Fruit fly (Drosophila melanogaster) whole organism, embryonic: ENCODE data around the gene CG10064.

Source experiments
- Ada2b ChIP-seq: fragments of 200-800 bp; sonication (Bioruptor generic); IDR thresholded peaks from 2 replicates; pipeline ENCODE4 v1.3.6; 2022; ENCODE audit warnings: missing biosample characterization, missing genetic modification characterization
- Atf3 ChIP-seq: fragments of 200-800 bp; sonication (Bioruptor generic); optimal IDR thresholded peaks from 3 replicates; lab custom pipeline; 2016; ENCODE audit warnings: missing biosample characterization, missing genetic modification characterization
- CG10274 ChIP-seq: fragments of 200-800 bp; sonication (Bioruptor generic); optimal IDR thresholded peaks from 3 replicates; lab custom pipeline; 2017; ENCODE audit warnings: missing biosample characterization, mild to moderate bottlenecking, missing genetic modification characterization
- CG11560 ChIP-seq: fragments of 200-800 bp; sonication (Bioruptor generic); IDR thresholded peaks from 3 replicates; pipeline ENCODE4 v1.3.6; 2022; ENCODE audit warnings: missing biosample characterization, missing genetic modification characterization
- CG11695 ChIP-seq: fragments of 200-800 bp; sonication (Bioruptor generic); IDR thresholded peaks from 3 replicates; pipeline ENCODE4 v1.3.6; 2022; ENCODE audit warnings: missing biosample characterization, missing genetic modification characterization
- CG13775 ChIP-seq: fragments of 200-800 bp; sonication (Bioruptor generic); optimal IDR thresholded peaks from 3 replicates; lab custom pipeline; 2017; ENCODE audit warnings: missing biosample characterization, mild to moderate bottlenecking, missing genetic modification characterization
- CG15073 ChIP-seq: fragments of 200-800 bp; sonication (Bioruptor generic); optimal IDR thresholded peaks from 2 replicates; lab custom pipeline; 2016; ENCODE audit warnings: missing biosample characterization, missing genetic modification characterization
- CG1792 ChIP-seq: fragments of 200-800 bp; sonication (Bioruptor generic); optimal IDR thresholded peaks from 2 replicates; lab custom pipeline; 2016; ENCODE audit warnings: missing biosample characterization, missing genetic modification characterization
- CG32532 ChIP-seq: fragments of 200-800 bp; sonication (Bioruptor generic); IDR thresholded peaks from 2 replicates; pipeline ENCODE4 v1.3.6; 2022; ENCODE audit warnings: missing biosample characterization, missing genetic modification characterization
- CG33213 ChIP-seq: fragments of 200-800 bp; sonication (Bioruptor generic); optimal IDR thresholded peaks from 3 replicates; lab custom pipeline; 2016; ENCODE audit warnings: missing biosample characterization, missing genetic modification characterization
- CG34224 ChIP-seq: fragments of 200-800 bp; sonication (Bioruptor generic); IDR thresholded peaks from 3 replicates; pipeline ENCODE4 v1.3.6; 2022; ENCODE audit warnings: missing biosample characterization, missing genetic modification characterization; ENCODE audit not compliant: partially characterized antibody
- CG4820 ChIP-seq: fragments of 200-800 bp; sonication (Bioruptor generic); optimal IDR thresholded peaks from 3 replicates; lab custom pipeline; 2016; ENCODE audit warnings: missing biosample characterization, missing genetic modification characterization
- CG6689 ChIP-seq: fragments of 200-800 bp; sonication (Bioruptor generic); IDR thresholded peaks from 2 replicates; pipeline ENCODE4 v1.3.6; 2022; ENCODE audit warnings: missing biosample characterization, missing genetic modification characterization
- CG7357 ChIP-seq: fragments of 200-800 bp; sonication (Bioruptor generic); IDR thresholded peaks from 3 replicates; pipeline ENCODE4 v1.3.6; 2022; ENCODE audit warnings: missing biosample characterization, missing genetic modification characterization
- CG7928 ChIP-seq: fragments of 200-800 bp; sonication (Bioruptor generic); optimal IDR thresholded peaks from 2 replicates; lab custom pipeline; 2017; ENCODE audit warnings: missing biosample characterization, mild to moderate bottlenecking, missing genetic modification characterization
- CG8765 ChIP-seq: fragments of 200-800 bp; sonication (Bioruptor generic); IDR thresholded peaks from 2 replicates; pipeline ENCODE4 v1.3.6; 2022; ENCODE audit warnings: missing biosample characterization, missing genetic modification characterization
- CG9437 ChIP-seq: fragments of 200-800 bp; sonication (Bioruptor generic); optimal IDR thresholded peaks from 2 replicates; lab custom pipeline; 2018; ENCODE audit warnings: missing biosample characterization, mild to moderate bottlenecking, missing genetic modification characterization
- CG9797 ChIP-seq: fragments of 200-800 bp; sonication (Bioruptor generic); optimal IDR thresholded peaks from 3 replicates; lab custom pipeline; 2018; ENCODE audit warnings: missing biosample characterization, mild to moderate bottlenecking, missing genetic modification characterization
- CrebB ChIP-seq: fragments of 200-800 bp; sonication (Bioruptor generic); optimal IDR thresholded peaks from 3 replicates; lab custom pipeline; 2018; ENCODE audit warnings: missing biosample characterization, mild to moderate bottlenecking, missing genetic modification characterization
- Fer1 ChIP-seq: fragments of 200-800 bp; sonication (Bioruptor generic); optimal IDR thresholded peaks from 2 replicates; lab custom pipeline; 2017; ENCODE audit warnings: missing biosample characterization, mild to moderate bottlenecking, missing genetic modification characterization
- Fer3 ChIP-seq: fragments of 200-800 bp; sonication (Bioruptor generic); optimal IDR thresholded peaks from 2 replicates; lab custom pipeline; 2018; ENCODE audit warnings: missing biosample characterization, mild to moderate bottlenecking, missing genetic modification characterization, moderate library complexity
- Hr39 ChIP-seq: fragments of >200 bp; optimal IDR thresholded peaks from 2 replicates; lab custom pipeline; 2017
- MBD-R2 ChIP-seq: fragments of 200-800 bp; sonication (Bioruptor generic); IDR thresholded peaks from 2 replicates; pipeline ENCODE4 v1.3.6; 2022; ENCODE audit warnings: missing biosample characterization, missing genetic modification characterization
- Med ChIP-seq: fragments of 200-800 bp; sonication (Bioruptor generic); peaks from one replicate; lab custom pipeline; 2016; ENCODE audit warnings: missing biosample characterization, missing genetic modification characterization, mild to moderate bottlenecking, inconsistent platforms, moderate library complexity
- Meics ChIP-seq: fragments of 200-800 bp; sonication (Bioruptor generic); optimal IDR thresholded peaks from 2 replicates; lab custom pipeline; 2017; ENCODE audit warnings: missing biosample characterization, mild to moderate bottlenecking, missing genetic modification characterization
- Myb ChIP-seq: fragments of 200-800 bp; sonication (Bioruptor generic); optimal IDR thresholded peaks from 2 replicates; lab custom pipeline; 2016; ENCODE audit warnings: missing biosample characterization, missing genetic modification characterization
- NC2α ChIP-seq: fragments of 200-800 bp; sonication (Bioruptor generic); optimal IDR thresholded peaks from 2 replicates; lab custom pipeline; 2016; ENCODE audit warnings: missing biosample characterization, missing genetic modification characterization
- PHDP ChIP-seq: fragments of 200-800 bp; sonication (Bioruptor generic); optimal IDR thresholded peaks from 3 replicates; lab custom pipeline; 2018; ENCODE audit warnings: missing biosample characterization, mild to moderate bottlenecking, missing genetic modification characterization, moderate library complexity
- Rfx ChIP-seq: fragments of 200-800 bp; sonication (Bioruptor generic); IDR thresholded peaks from 2 replicates; pipeline ENCODE4 v1.3.6; 2022; ENCODE audit warnings: missing biosample characterization, missing genetic modification characterization
- Sox102F ChIP-seq: fragments of 200-800 bp; sonication (Bioruptor generic); optimal IDR thresholded peaks from 2 replicates; lab custom pipeline; 2018; ENCODE audit warnings: missing biosample characterization, mild to moderate bottlenecking, missing genetic modification characterization, moderate library complexity
- Vsx1 ChIP-seq: fragments of 200-800 bp; sonication (Bioruptor generic); optimal IDR thresholded peaks from 2 replicates; lab custom pipeline; 2017; ENCODE audit warnings: missing biosample characterization, mild to moderate bottlenecking, missing genetic modification characterization, missing genetic modification reagents
- aop ChIP-seq: fragments of 200-800 bp; sonication (Bioruptor generic); IDR thresholded peaks from 2 replicates; pipeline ENCODE4 v1.3.6; 2022; ENCODE audit warnings: missing biosample characterization, missing genetic modification characterization
- btn ChIP-seq: fragments of 200-800 bp; sonication (Bioruptor generic); optimal IDR thresholded peaks from 2 replicates; lab custom pipeline; 2016; ENCODE audit warnings: missing biosample characterization, missing genetic modification characterization
- cas ChIP-seq: fragments of 200-800 bp; sonication (Bioruptor generic); IDR thresholded peaks from 2 replicates; pipeline ENCODE4 v1.3.6; 2022; ENCODE audit warnings: missing biosample characterization, missing genetic modification characterization
- chn ChIP-seq: fragments of 200-800 bp; sonication (Bioruptor generic); optimal IDR thresholded peaks from 2 replicates; lab custom pipeline; 2016; ENCODE audit warnings: missing biosample characterization, missing genetic modification characterization
- cwo ChIP-seq: fragments of 200-800 bp; sonication (Bioruptor generic); optimal IDR thresholded peaks from 3 replicates; lab custom pipeline; 2017; ENCODE audit warnings: missing biosample characterization, missing genetic modification characterization, mild to moderate bottlenecking, moderate library complexity, missing genetic modification reagents
- hkb ChIP-seq, 2 experiments: fragments of 200-800 bp in 1 of 2; fragments of >200 bp in 1 of 2; sonication (Bioruptor generic) in 1 of 2; IDR thresholded peaks in 1 of 2; optimal IDR thresholded peaks in 1 of 2; 2 replicates each; pipeline versions ENCODE4 v1.3.6 to Lab custom; 2017 to 2022; ENCODE audit warnings: missing biosample characterization in 1 of 2, missing genetic modification characterization in 1 of 2
- jigr1 ChIP-seq: fragments of 200-800 bp; sonication (Bioruptor generic); IDR thresholded peaks from 3 replicates; pipeline ENCODE4 v1.3.6; 2022; ENCODE audit warnings: missing biosample characterization, missing genetic modification characterization
- lbe ChIP-seq: fragments of 200-800 bp; sonication (Bioruptor generic); optimal IDR thresholded peaks from 2 replicates; lab custom pipeline; 2016; ENCODE audit warnings: missing biosample characterization, mild to moderate bottlenecking, missing genetic modification characterization
- maf-S ChIP-seq: fragments of 200-800 bp; sonication (Bioruptor generic); optimal IDR thresholded peaks from 2 replicates; lab custom pipeline; 2016; ENCODE audit warnings: missing biosample characterization, missing genetic modification characterization
- nmo ChIP-seq: fragments of 200-800 bp; sonication (Bioruptor generic); optimal IDR thresholded peaks from 2 replicates; lab custom pipeline; 2018; ENCODE audit warnings: missing biosample characterization, mild to moderate bottlenecking, missing genetic modification characterization, moderate library complexity
- onecut ChIP-seq: fragments of 200-800 bp; sonication (Bioruptor generic); IDR thresholded peaks from 2 replicates; pipeline ENCODE4 v1.3.6; 2022; ENCODE audit warnings: missing biosample characterization, missing genetic modification characterization
- pita ChIP-seq: fragments of 200-800 bp; sonication (Bioruptor generic); optimal IDR thresholded peaks from 2 replicates; lab custom pipeline; 2017; ENCODE audit warnings: missing biosample characterization, mild to moderate bottlenecking, missing genetic modification characterization
- sima ChIP-seq: fragments of 200-800 bp; sonication (Bioruptor generic); optimal IDR thresholded peaks from 2 replicates; lab custom pipeline; 2016; ENCODE audit warnings: missing biosample characterization, missing genetic modification characterization
- sisA ChIP-seq: fragments of 200-800 bp; sonication (Bioruptor generic); IDR thresholded peaks from 2 replicates; pipeline ENCODE4 v1.3.6; 2022; ENCODE audit warnings: missing biosample characterization, missing genetic modification characterization
- sna ChIP-seq: fragments of 200-800 bp; sonication (Bioruptor generic); IDR thresholded peaks from 2 replicates; pipeline ENCODE4 v1.3.6; 2022; ENCODE audit warnings: missing biosample characterization, missing genetic modification characterization; ENCODE audit not compliant: partially characterized antibody
- tin ChIP-seq: fragments of 200-800 bp; sonication (Bioruptor generic); optimal IDR thresholded peaks from 3 replicates; lab custom pipeline; 2016; ENCODE audit warnings: missing biosample characterization, missing genetic modification characterization
- tll ChIP-seq, 2 experiments: fragments of 200-800 bp in 1 of 2; fragments of >200 bp in 1 of 2; sonication (Bioruptor generic) in 1 of 2; optimal IDR thresholded peaks; 2 replicates each; lab custom pipeline; 2017 to 2019; ENCODE audit warnings: missing biosample characterization in 2 of 2, missing genetic modification characterization in 2 of 2, mild to moderate bottlenecking in 1 of 2, moderate library complexity in 1 of 2
- ttk ChIP-seq: fragments of 200-800 bp; sonication (Bioruptor generic); IDR thresholded peaks from 2 replicates; pipeline ENCODE4 v2.1.2; 2022; ENCODE audit warnings: missing biosample characterization, missing genetic modification characterization
- usp ChIP-seq: fragments of >200 bp; optimal IDR thresholded peaks from 2 replicates; lab custom pipeline; 2017; ENCODE audit warnings: missing biosample characterization, missing genetic modification characterization
- vfl ChIP-seq: fragments of 200-800 bp; sonication (Bioruptor generic); optimal IDR thresholded peaks from 2 replicates; lab custom pipeline; 2016; ENCODE audit warnings: missing biosample characterization, missing genetic modification characterization
- wor ChIP-seq: fragments of 200-800 bp; sonication (Bioruptor generic); IDR thresholded peaks from 2 replicates; pipeline ENCODE4 v1.3.6; 2022; ENCODE audit warnings: missing biosample characterization, missing genetic modification characterization

Gene CG10064

DNA sequence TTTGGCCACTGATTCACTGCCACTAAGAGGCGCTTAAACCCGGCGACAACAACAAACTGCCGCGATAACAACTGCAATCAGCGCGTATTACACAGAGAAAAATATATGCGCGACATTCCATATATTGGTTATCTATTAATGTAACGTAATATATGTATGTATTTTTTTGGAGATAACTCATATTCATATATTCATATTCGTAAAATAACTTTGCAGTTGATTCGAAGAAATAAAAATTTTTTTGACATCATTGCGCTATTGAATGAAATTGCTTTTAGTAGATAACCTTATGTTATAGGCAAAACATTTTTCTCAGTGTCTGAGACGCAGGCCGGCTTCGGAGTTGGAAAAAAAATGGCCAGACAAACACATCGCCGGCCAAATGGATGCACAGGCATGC, 29.2 kb upstream of the CG10064 start (continued):
- no peak for TF ChIP-seq hkb (optimal IDR thresholded peaks at IDR 0.05; lab: Kevin White, UChicago)
- TF ChIP-seq hkb (GFP tag; IDR thresholded peaks at IDR 0.05; lab: Robert Waterston, UW) = 0 out of 2 replicates have a peak, but pooled peaks have one; percentile 16
- TF ChIP-seq MBD-R2 (GFP tag; lab: Robert Waterston, UW) = no peak
- no peak for TF ChIP-seq CG10274 (GFP tag; lab: Kevin White, UChicago)
- TF ChIP-seq CG34224 (GFP tag; lab: Robert Waterston, UW) = no peak
- TF ChIP-seq CG33213 (GFP tag; lab: Kevin White, UChicago) = no peak
- TF ChIP-seq onecut (GFP tag; lab: Robert Waterston, UW) = no peak
- no peak for TF ChIP-seq CG4820 (GFP tag; lab: Kevin White, UChicago)
- no peak for TF ChIP-seq Vsx1 (GFP tag; lab: Kevin White, UChicago)
- TF ChIP-seq NC2α = no peak
- TF ChIP-seq PHDP = peak; percentile 27
- no peak for TF ChIP-seq CG9797 (GFP tag; lab: Kevin White, UChicago)
- TF ChIP-seq Fer1 (GFP tag; lab: Kevin White, UChicago) = peak; percentile 14
- TF ChIP-seq nmo (GFP tag; lab: Kevin White, UChicago) = peak; percentile 20
- no peak for TF ChIP-seq jigr1
- no peak for TF ChIP-seq btn (GFP tag; lab: Kevin White, UChicago)
- no peak for TF ChIP-seq CrebB (tag; lab: Kevin White, UChicago)
- TF ChIP-seq Med (GFP tag; lab: Kevin White, UChicago) = peak; percentile 64
- TF ChIP-seq CG6689 (GFP tag; lab: Robert Waterston, UW) = no peak
- TF ChIP-seq tin (GFP tag; lab: Kevin White, UChicago) = no peak
- TF ChIP-seq tll (GFP tag; optimal IDR thresholded peaks at IDR 0.05; lab: Kevin White, UChicago) = no peak
- TF ChIP-seq Fer3 (tag; lab: Kevin White, UChicago) = no peak
- peak; percentile 44; the same call in 1 of the 3 replicates for TF ChIP-seq CG11695
- TF ChIP-seq sima (GFP tag; lab: Kevin White, UChicago) = no peak
- no peak for TF ChIP-seq CG7928 (GFP tag; lab: Kevin White, UChicago)
- no peak for TF ChIP-seq CG7357 (GFP tag; lab: Robert Waterston, UW)
- TF ChIP-seq Hr39 (lab: Kevin White, UChicago) = no peak
- TF ChIP-seq CG15073 (GFP tag; lab: Kevin White, UChicago) = no peak
- no peak for TF ChIP-seq sna (GFP tag; lab: Robert Waterston, UW)
- TF ChIP-seq cas (GFP tag; lab: Robert Waterston, UW) = no peak
- no peak for TF ChIP-seq cwo
- no peak for TF ChIP-seq usp (GFP tag; lab: Kevin White, UChicago)
- TF ChIP-seq CG32532 = no peak
- no peak for TF ChIP-seq Myb (GFP tag; lab: Kevin White, UChicago)
- no peak for TF ChIP-seq pita (GFP tag; lab: Kevin White, UChicago)
- TF ChIP-seq chn = no peak
- TF ChIP-seq CG1792 (GFP tag; lab: Kevin White, UChicago) = no peak
- TF ChIP-seq CG11560 (tag; lab: Robert Waterston, UW) = no peak
- 0 out of 2 replicates have a peak, but pooled peaks have one; percentile 10 for TF ChIP-seq Rfx
- no peak for TF ChIP-seq aop (GFP tag; lab: Robert Waterston, UW)
- 0 out of 2 replicates have a peak, but pooled peaks have one; percentile 12 for TF ChIP-seq Ada2b
- no peak for TF ChIP-seq vfl (GFP tag; lab: Kevin White, UChicago)
- TF ChIP-seq ttk (GFP tag; lab: Robert Waterston, UW) = no peak
- TF ChIP-seq CG9437 (GFP tag; lab: Kevin White, UChicago) = no peak
- no peak for TF ChIP-seq maf-S (GFP tag; lab: Kevin White, UChicago)
- TF ChIP-seq lbe = no peak
- no peak for TF ChIP-seq CG8765 (GFP tag; lab: Robert Waterston, UW)
- TF ChIP-seq Atf3 (GFP tag; lab: Kevin White, UChicago) = no peak
- TF ChIP-seq CG13775 (GFP tag; lab: Kevin White, UChicago) = no peak
- peak; percentile 35 for TF ChIP-seq Meics (GFP tag; lab: Kevin White, UChicago)
- TF ChIP-seq sisA = no peak
- peak; percentile 30 for TF ChIP-seq Sox102F (GFP tag; lab: Kevin White, UChicago)
- TF ChIP-seq wor (GFP tag; lab: Robert Waterston, UW) = no peak
